Fruit fly (Drosophila melanogaster) whole organism, prepupa: Measurements from ENCODE around the gene Usp10.

Source experiments
- Blimp-1 ChIP-seq: fragments of 200-800 bp; sonication (Bioruptor generic); optimal IDR thresholded peaks from 3 replicates; lab custom pipeline; 2017; ENCODE audit warnings: missing biosample characterization, missing genetic modification characterization, mild to moderate bottlenecking, moderate library complexity, missing genetic modification reagents
- CG10669 ChIP-seq: fragments of 200-800 bp; sonication (Bioruptor generic); optimal IDR thresholded peaks from 3 replicates; lab custom pipeline; 2018; ENCODE audit warnings: missing biosample characterization, mild to moderate bottlenecking, missing genetic modification characterization, moderate library complexity
- CG11294 ChIP-seq: fragments of 200-800 bp; sonication (Bioruptor generic); IDR thresholded peaks from 2 replicates; pipeline ENCODE4 v1.3.6; 2022; ENCODE audit warnings: missing biosample characterization, missing genetic modification characterization
- CG11762 ChIP-seq: fragments of 200-800 bp; sonication (Bioruptor generic); optimal IDR thresholded peaks from 3 replicates; lab custom pipeline; 2016; ENCODE audit warnings: missing biosample characterization, missing genetic modification characterization; ENCODE audit not compliant: insufficient read depth
- CG11902 ChIP-seq: fragments of 200-800 bp; sonication (Bioruptor generic); optimal IDR thresholded peaks from 3 replicates; lab custom pipeline; 2016; ENCODE audit warnings: missing biosample characterization, missing genetic modification characterization
- CG15336 ChIP-seq: fragments of 200-800 bp; sonication (Bioruptor generic); IDR thresholded peaks from 2 replicates; pipeline ENCODE4 v1.3.6; 2022; ENCODE audit warnings: missing biosample characterization, missing genetic modification characterization
- CG3032 ChIP-seq: fragments of 200-800 bp; optimal IDR thresholded peaks from 2 replicates; lab custom pipeline; 2019; ENCODE audit warnings: missing biosample characterization, mild to moderate bottlenecking, missing genetic modification characterization, moderate library complexity
- CG31627 ChIP-seq: fragments of 200-800 bp; sonication (Bioruptor generic); optimal IDR thresholded peaks from 3 replicates; lab custom pipeline; 2016; ENCODE audit warnings: missing biosample characterization, missing genetic modification characterization
- CG32006 ChIP-seq: fragments of 200-800 bp; sonication (Bioruptor generic); optimal IDR thresholded peaks from 3 replicates; lab custom pipeline; 2017; ENCODE audit warnings: missing biosample characterization, mild to moderate bottlenecking, missing genetic modification characterization
- CG6163 ChIP-seq: fragments of 200-800 bp; sonication (Bioruptor generic); IDR thresholded peaks from 3 replicates; pipeline ENCODE4 v1.3.6; 2022; ENCODE audit warnings: missing biosample characterization, missing genetic modification characterization
- CG6276 ChIP-seq: fragments of 200-800 bp; sonication (Bioruptor generic); optimal IDR thresholded peaks from 2 replicates; lab custom pipeline; 2017; ENCODE audit warnings: missing biosample characterization, mild to moderate bottlenecking, missing genetic modification characterization
- CG6792 ChIP-seq: fragments of 200-800 bp; sonication (Bioruptor generic); optimal IDR thresholded peaks from 3 replicates; lab custom pipeline; 2016; ENCODE audit warnings: missing biosample characterization, missing genetic modification characterization
- CG6808 ChIP-seq: fragments of 200-800 bp; sonication (Bioruptor generic); optimal IDR thresholded peaks from 3 replicates; lab custom pipeline; 2017; ENCODE audit warnings: missing biosample characterization, missing genetic modification characterization, mild to moderate bottlenecking, moderate library complexity, missing genetic modification reagents
- CG6854 ChIP-seq: fragments of 200-800 bp; sonication (Bioruptor generic); optimal IDR thresholded peaks from 2 replicates; lab custom pipeline; 2017; ENCODE audit warnings: missing biosample characterization, mild to moderate bottlenecking, missing genetic modification characterization
- CG7368 ChIP-seq: fragments of 200-800 bp; sonication (Bioruptor generic); optimal IDR thresholded peaks from 3 replicates; lab custom pipeline; 2016; ENCODE audit warnings: missing biosample characterization, missing genetic modification characterization
- CG8119 ChIP-seq: fragments of 200-800 bp; sonication (Bioruptor generic); IDR thresholded peaks from 3 replicates; pipeline ENCODE4 v1.3.6; 2022; ENCODE audit warnings: missing biosample characterization, missing genetic modification characterization
- CG8319 ChIP-seq: fragments of 200-800 bp; sonication (Bioruptor generic); optimal IDR thresholded peaks from 3 replicates; lab custom pipeline; 2016; ENCODE audit warnings: missing biosample characterization, missing genetic modification characterization
- CG8632 ChIP-seq: fragments of 200-800 bp; sonication (Bioruptor generic); optimal IDR thresholded peaks from 3 replicates; lab custom pipeline; 2016; ENCODE audit warnings: missing biosample characterization, missing genetic modification characterization
- Eip75B ChIP-seq: fragments of 200-800 bp; sonication (Bioruptor generic); optimal IDR thresholded peaks from 3 replicates; lab custom pipeline; 2016; ENCODE audit warnings: missing biosample characterization, missing genetic modification characterization
- Eip78C ChIP-seq: fragments of 200-800 bp; sonication (Bioruptor generic); peaks from one replicate; lab custom pipeline; 2016; ENCODE audit warnings: missing biosample characterization, missing genetic modification characterization
- Eip93F ChIP-seq: fragments of 200-800 bp; sonication (Bioruptor generic); optimal IDR thresholded peaks from 2 replicates; lab custom pipeline; 2016; ENCODE audit warnings: missing biosample characterization, mild to moderate bottlenecking, missing genetic modification characterization
- Ets21C ChIP-seq: fragments of 200-800 bp; sonication (Bioruptor generic); optimal IDR thresholded peaks from 3 replicates; lab custom pipeline; 2016; ENCODE audit warnings: missing biosample characterization, missing genetic modification characterization
- Ets96B ChIP-seq: fragments of 200-800 bp; optimal IDR thresholded peaks from 2 replicates; lab custom pipeline; 2019; ENCODE audit warnings: missing biosample characterization, mild to moderate bottlenecking, missing genetic modification characterization, moderate library complexity
- Hr39 ChIP-seq: fragments of 200-800 bp; sonication (Bioruptor generic); optimal IDR thresholded peaks from 2 replicates; lab custom pipeline; 2016; ENCODE audit warnings: missing biosample characterization, missing genetic modification characterization
- Hr4 ChIP-seq: fragments of 200-800 bp; sonication (Bioruptor generic); optimal IDR thresholded peaks from 3 replicates; lab custom pipeline; 2016; ENCODE audit warnings: missing biosample characterization, missing genetic modification characterization
- Lpt ChIP-seq: fragments of 200-800 bp; sonication (Bioruptor generic); optimal IDR thresholded peaks from 3 replicates; lab custom pipeline; 2016; ENCODE audit warnings: missing biosample characterization, missing genetic modification characterization
- Met ChIP-seq: fragments of 200-800 bp; sonication (Bioruptor generic); optimal IDR thresholded peaks from 3 replicates; lab custom pipeline; 2016; ENCODE audit warnings: missing biosample characterization, missing genetic modification characterization
- Smox ChIP-seq: fragments of 200-800 bp; sonication (Bioruptor generic); optimal IDR thresholded peaks from 3 replicates; lab custom pipeline; 2016; ENCODE audit warnings: missing biosample characterization, missing genetic modification characterization
- Sox102F ChIP-seq: fragments of 200-800 bp; sonication (Bioruptor generic); optimal IDR thresholded peaks from 2 replicates; lab custom pipeline; 2016; ENCODE audit warnings: missing biosample characterization, mild to moderate bottlenecking, missing genetic modification characterization
- Sox14 ChIP-seq: fragments of 200-800 bp; sonication (Bioruptor generic); optimal IDR thresholded peaks from 3 replicates; lab custom pipeline; 2016; ENCODE audit warnings: missing biosample characterization, missing genetic modification characterization
- Sox15 ChIP-seq: fragments of 200-800 bp; sonication (Bioruptor generic); optimal IDR thresholded peaks from 3 replicates; lab custom pipeline; 2016; ENCODE audit warnings: missing biosample characterization, missing genetic modification characterization
- achi ChIP-seq: fragments of 200-800 bp; sonication (Bioruptor generic); optimal IDR thresholded peaks from 3 replicates; lab custom pipeline; 2016; ENCODE audit warnings: missing biosample characterization, missing genetic modification characterization
- cyc ChIP-seq: fragments of 200-800 bp; sonication (Bioruptor generic); optimal IDR thresholded peaks from 3 replicates; lab custom pipeline; 2016; ENCODE audit warnings: missing biosample characterization, missing genetic modification characterization
- dac ChIP-seq: fragments of 200-800 bp; sonication (Bioruptor generic); optimal IDR thresholded peaks from 2 replicates; lab custom pipeline; 2017; ENCODE audit warnings: missing biosample characterization, mild to moderate bottlenecking, missing genetic modification characterization
- dsx ChIP-seq: fragments of 200-800 bp; optimal IDR thresholded peaks from 3 replicates; lab custom pipeline; 2019; ENCODE audit warnings: missing biosample characterization, mild to moderate bottlenecking, missing genetic modification characterization, moderate library complexity; ENCODE audit not compliant: poor library complexity, severe bottlenecking
- eg ChIP-seq: fragments of 200-800 bp; sonication (Bioruptor generic); IDR thresholded peaks from 3 replicates; pipeline ENCODE4 v1.3.6; 2022; ENCODE audit warnings: missing biosample characterization, missing genetic modification characterization
- esn ChIP-seq: fragments of 200-800 bp; sonication (Bioruptor generic); optimal IDR thresholded peaks from 2 replicates; lab custom pipeline; 2016; ENCODE audit warnings: missing biosample characterization, mild to moderate bottlenecking, missing genetic modification characterization, moderate library complexity
- fd59A ChIP-seq: fragments of 200-800 bp; sonication (Bioruptor generic); optimal IDR thresholded peaks from 2 replicates; lab custom pipeline; 2017; ENCODE audit warnings: missing biosample characterization, mild to moderate bottlenecking, missing genetic modification characterization, missing genetic modification reagents
- fd85E ChIP-seq: fragments of 200-800 bp; sonication (Bioruptor generic); optimal IDR thresholded peaks from 3 replicates; lab custom pipeline; 2016; ENCODE audit warnings: missing biosample characterization, missing genetic modification characterization
- fkh ChIP-seq: fragments of 200-800 bp; sonication (Bioruptor generic); optimal IDR thresholded peaks from 3 replicates; lab custom pipeline; 2017; ENCODE audit warnings: missing biosample characterization, mild to moderate bottlenecking, missing genetic modification characterization, moderate library complexity
- net ChIP-seq: fragments of 200-800 bp; sonication (Bioruptor generic); optimal IDR thresholded peaks from 3 replicates; lab custom pipeline; 2016; ENCODE audit warnings: missing biosample characterization, missing genetic modification characterization
- pdm3 ChIP-seq: fragments of 200-800 bp; sonication (Bioruptor generic); optimal IDR thresholded peaks from 3 replicates; lab custom pipeline; 2016; ENCODE audit warnings: missing biosample characterization, missing genetic modification characterization
- spab ChIP-seq: fragments of 200-800 bp; sonication (Bioruptor generic); optimal IDR thresholded peaks from 2 replicates; lab custom pipeline; 2017; ENCODE audit warnings: missing biosample characterization, mild to moderate bottlenecking, missing genetic modification characterization, missing genetic modification reagents
- ss ChIP-seq, 2 experiments: fragments of 200-800 bp; sonication (Bioruptor generic); optimal IDR thresholded peaks; 2 replicates in 1 of 2; 3 replicates in 1 of 2; lab custom pipeline; 2017 to 2018; ENCODE audit warnings: mild to moderate bottlenecking in 2 of 2, missing biosample characterization in 2 of 2, missing genetic modification characterization in 2 of 2, moderate library complexity in 1 of 2
- svp ChIP-seq: fragments of 200-800 bp; sonication (Bioruptor generic); peaks from one replicate; lab custom pipeline; 2016; ENCODE audit warnings: missing biosample characterization, missing genetic modification characterization
- topi ChIP-seq: fragments of 200-800 bp; sonication (Bioruptor generic); optimal IDR thresholded peaks from 3 replicates; lab custom pipeline; 2016; ENCODE audit warnings: missing biosample characterization, missing genetic modification characterization
- vri ChIP-seq: fragments of 200-800 bp; sonication (Bioruptor generic); optimal IDR thresholded peaks from 3 replicates; lab custom pipeline; 2016; ENCODE audit warnings: missing biosample characterization, mild to moderate bottlenecking, missing genetic modification characterization

Usp10 gene

dm6 chr3L:852267-852666 lies 19.4 kb upstream of the Usp10 start:
- no peak for TF ChIP-seq pdm3 (GFP tag; lab: Kevin White, UChicago)
- TF ChIP-seq svp (GFP tag; lab: Kevin White, UChicago) = peak; percentile 3

dm6 chr3L:857063-858015 lies 14.4 kb upstream of the Usp10 start, which contains the start of gene dpr20:
TSS of gene dpr20 (minus strand) at chr3L:857248.
- TF ChIP-seq CG11902 (GFP tag; lab: Kevin White, UChicago) = peak; percentile 52
- TF ChIP-seq CG6854 (GFP tag; lab: Kevin White, UChicago) = no peak
- TF ChIP-seq ss (GFP tag; optimal IDR thresholded peaks at IDR 0.05; lab: Kevin White, UChicago) = peak; percentile 54 to 79
- peak; percentile 67 for TF ChIP-seq CG11762
- peak; percentile 84 for TF ChIP-seq CG6276 (GFP tag; lab: Kevin White, UChicago)
- peak; percentile 72 for TF ChIP-seq Hr39 (GFP tag; lab: Kevin White, UChicago)
- TF ChIP-seq pdm3 (GFP tag; lab: Kevin White, UChicago) = peak; percentile 76
- no peak for TF ChIP-seq Blimp-1 (GFP tag; lab: Kevin White, UChicago)
- TF ChIP-seq esn (GFP tag; lab: Kevin White, UChicago) = peak; percentile 66
- peak; percentile 64 for TF ChIP-seq CG31627 (GFP tag; lab: Kevin White, UChicago)
- peak; percentile 8 for TF ChIP-seq fkh
- TF ChIP-seq dsx (GFP tag; lab: Kevin White, UChicago) = peak; percentile 78
- peak; percentile 77 for TF ChIP-seq CG32006 (GFP tag; lab: Kevin White, UChicago)
- TF ChIP-seq spab (GFP tag; lab: Kevin White, UChicago) = peak; percentile 68
- TF ChIP-seq topi = peak; percentile 75
- TF ChIP-seq eg (GFP tag; lab: Robert Waterston, UW) = peak; percentile 96
- TF ChIP-seq CG6163 (GFP tag; lab: Robert Waterston, UW) = peak; percentile 91
- peak; percentile 71 for TF ChIP-seq svp (GFP tag; lab: Kevin White, UChicago)
- TF ChIP-seq CG8632 (GFP tag; lab: Kevin White, UChicago) = peak; percentile 30
- TF ChIP-seq Eip78C = peak; percentile 95
- TF ChIP-seq Ets96B (tag; lab: Kevin White, UChicago) = peak; percentile 79
- peak; percentile 79 for TF ChIP-seq cyc (GFP tag; lab: Kevin White, UChicago)
- TF ChIP-seq Sox102F (GFP tag; lab: Kevin White, UChicago) = peak; percentile 58
- peak; percentile 76 for TF ChIP-seq CG8119
- peak; percentile 76 for TF ChIP-seq CG3032 (tag; lab: Kevin White, UChicago)
- TF ChIP-seq CG15336 = peak; percentile 86
- no peak for TF ChIP-seq vri (GFP tag; lab: Kevin White, UChicago)
- peak; percentile 51 for TF ChIP-seq Smox
- TF ChIP-seq Sox15 (GFP tag; lab: Kevin White, UChicago) = peak; percentile 33
- peak; percentile 50 for TF ChIP-seq fd59A
- peak; percentile 69 for TF ChIP-seq dac (GFP tag; lab: Kevin White, UChicago)
- peak; percentile 65 for TF ChIP-seq Met (GFP tag; lab: Kevin White, UChicago)
- TF ChIP-seq Eip93F = no peak
- peak; percentile 71 for TF ChIP-seq net (GFP tag; lab: Kevin White, UChicago)
- TF ChIP-seq CG11294 (GFP tag; lab: Robert Waterston, UW) = peak; percentile 93
- peak; percentile 84 for TF ChIP-seq Hr4 (GFP tag; lab: Kevin White, UChicago)
- peak; percentile 64 for TF ChIP-seq Eip75B
- peak; percentile 80 for TF ChIP-seq CG10669
- peak; percentile 78 for TF ChIP-seq achi (GFP tag; lab: Kevin White, UChicago)
- TF ChIP-seq CG6808 = peak; percentile 65
- TF ChIP-seq Sox14 (GFP tag; lab: Kevin White, UChicago) = peak; percentile 78
- peak; percentile 14 for TF ChIP-seq fd85E (GFP tag; lab: Kevin White, UChicago)
- peak; percentile 59 for TF ChIP-seq CG6792 (GFP tag; lab: Kevin White, UChicago)
- peak; percentile 36 for TF ChIP-seq CG8319 (GFP tag; lab: Kevin White, UChicago)
- TF ChIP-seq Lpt = peak; percentile 48
- peak; percentile 83 for TF ChIP-seq CG7368 (GFP tag; lab: Kevin White, UChicago)
- peak; percentile 37 for TF ChIP-seq Ets21C (GFP tag; lab: Kevin White, UChicago)
